Fruit fly (Drosophila melanogaster): ENCODE measurements around the gene CG13041.

Gene CG13041

dm6 chr3L:16279171-16279570 lies 40.2 kb downstream of the CG13041 start, which contains the start of gene CG13050:
Gene CG13050, minus strand, starts transcription at chr3L:16279271.
- no peak for TF ChIP-seq ttk (optimal IDR thresholded peaks at IDR 0.05)
- TF ChIP-seq Sin3A (optimal IDR thresholded peaks at IDR 0.05), result no peak
- TF ChIP-seq h (optimal IDR thresholded peaks at IDR 0.05), result no peak
- no peak for TF ChIP-seq Myc (optimal IDR thresholded peaks at IDR 0.05)
- no peak for TF ChIP-seq psq (optimal IDR thresholded peaks at IDR 0.05)
- TF ChIP-seq insv (optimal IDR thresholded peaks at IDR 0.05), result no peak

- no peak for TF ChIP-seq insv (optimal IDR thresholded peaks at IDR 0.05)
- TF ChIP-seq h (optimal IDR thresholded peaks at IDR 0.05), result no peak
- TF ChIP-seq Sin3A (optimal IDR thresholded peaks at IDR 0.05), result no peak
- no peak for TF ChIP-seq Myc (optimal IDR thresholded peaks at IDR 0.05)
- TF ChIP-seq ttk (optimal IDR thresholded peaks at IDR 0.05), result no peak
- no peak for TF ChIP-seq psq (optimal IDR thresholded peaks at IDR 0.05)
Measured at dm6 chr3L:16277135-16277534, 42.2 kb downstream of the CG13041 start, which contains the start of gene CG13065. Gene CG13065, plus strand, starts transcription at chr3L:16277435.

dm6 chr3L:16275391-16276017 lies 43.8 kb downstream of the CG13041 start:
- TF ChIP-seq insv (optimal IDR thresholded peaks at IDR 0.05), result no peak

dm6 chr3L:16272338-16272959 lies 46.9 kb downstream of the CG13041 start, which contains the start of gene CG13066:
Gene CG13066, plus strand, starts transcription at chr3L:16272909.
- TF ChIP-seq ttk (optimal IDR thresholded peaks at IDR 0.05), result no peak
- TF ChIP-seq h (optimal IDR thresholded peaks at IDR 0.05), result no peak
- no peak for TF ChIP-seq Sin3A (optimal IDR thresholded peaks at IDR 0.05)
- TF ChIP-seq psq (optimal IDR thresholded peaks at IDR 0.05), result no peak
- no peak for TF ChIP-seq insv (optimal IDR thresholded peaks at IDR 0.05)
- TF ChIP-seq Myc (optimal IDR thresholded peaks at IDR 0.05), result no peak

dm6 chr3L:16270802-16271332 lies 48.5 kb downstream of the CG13041 start, which contains the start of the genes CG34248 and CG13067:
Gene CG34248, minus strand, starts transcription at chr3L:16270902.
Gene CG13067, plus strand, starts transcription at chr3L:16271282.
- TF ChIP-seq Myc (optimal IDR thresholded peaks at IDR 0.05), result no peak
- no peak for TF ChIP-seq h (optimal IDR thresholded peaks at IDR 0.05)
- no peak for TF ChIP-seq Sin3A (optimal IDR thresholded peaks at IDR 0.05)
- TF ChIP-seq ttk (optimal IDR thresholded peaks at IDR 0.05), result no peak
- no peak for TF ChIP-seq insv (optimal IDR thresholded peaks at IDR 0.05)
- no peak for TF ChIP-seq psq (optimal IDR thresholded peaks at IDR 0.05)

dm6 chr3L:16269092-16269491 lies 50.2 kb downstream of the CG13041 start, which contains the start of gene CG13068:
Gene CG13068, plus strand, starts transcription at chr3L:16269392.
- TF ChIP-seq ttk (optimal IDR thresholded peaks at IDR 0.05), result no peak

Measured in Kc167 (cell line).